Worm (Caenorhabditis elegans) whole organism, L4 larva: ENCODE results near the gene btb-16.

ENCODE experiments used
- Y48G9A.11 ChIP-seq: fragments of 200-800 bp; sonication (Bioruptor generic); IDR thresholded peaks from 2 replicates; pipeline ENCODE4 v1.3.6; 2022; ENCODE audit warnings: missing genetic modification reagents, missing genetic modification characterization, missing compliant biosample characterization
- ceh-32 ChIP-seq: sonication (generic microtip); optimal IDR thresholded peaks from 2 replicates; lab custom pipeline; 2016; ENCODE audit warnings: mild to moderate bottlenecking, missing genetic modification characterization, missing compliant biosample characterization; ENCODE audit not compliant: poor library complexity
- lsy-2 ChIP-seq, 2 experiments: fragments of 150-350 bp in 1 of 2; sonication (generic microtip) in 1 of 2; optimal IDR thresholded peaks; 2 replicates each; lab custom pipeline; 2014 to 2017; ENCODE audit warnings: missing biosample characterization in 2 of 2, missing genetic modification characterization in 2 of 2
- mdl-1 ChIP-seq, 2 experiments: fragments of 150-350 bp in 1 of 2; sonication (generic microtip) in 1 of 2; optimal IDR thresholded peaks; 2 replicates each; lab custom pipeline; 2014 to 2017; ENCODE audit warnings: missing biosample characterization in 2 of 2, missing genetic modification characterization in 2 of 2
- pha-4 ChIP-seq, 2 experiments: fragments of 150-350 bp in 1 of 2; fragments of 200-800 bp in 1 of 2; sonication (Bioruptor generic) in 1 of 2; IDR thresholded peaks in 1 of 2; optimal IDR thresholded peaks in 1 of 2; 2 replicates each; pipeline versions ENCODE4 v1.3.6 to Lab custom; 2014 to 2022; ENCODE audit warnings: missing genetic modification characterization in 2 of 2, missing genetic modification reagents in 2 of 2, missing biosample characterization in 1 of 2, missing compliant biosample characterization in 1 of 2

ce11 chrII:3251782-3252181, 44.9 kb upstream of the btb-16 start:
- TF ChIP-seq mdl-1 (tag; optimal IDR thresholded peaks at IDR 0.05; lab: Kevin White, UChicago) (no peak), lsy-2 (tag; optimal IDR thresholded peaks at IDR 0.05; lab: Kevin White, UChicago) (no peak), pha-4 (GFP tag; IDR thresholded peaks at IDR 0.05; lab: Robert Waterston, UW) (no peak), pha-4 (tag; optimal IDR thresholded peaks at IDR 0.05; lab: Kevin White, UChicago) (no peak), Y48G9A.11 (GFP tag; lab: Robert Waterston, UW) (no peak), ceh-32 (tag; lab: Kevin White, UChicago) (no peak)
